Worm (Caenorhabditis elegans): Measurements from ENCODE around the gene fbxc-22.
"Not testable (repeated sequence)": the region's sequence is repeated elsewhere in the genome, so short reads cannot be mapped to it uniquely, and the experiment has no call there.

ce11 chrII:1660888-1661287 lies 30.0 kb downstream of the fbxc-22 start, which contains the start of gene ZC204.13:
- TF ChIP-seq W03F9.2, him-1, dao-5 (tag; optimal IDR thresholded peaks at IDR 0.05): not testable (repeated sequence)

Measured in whole organism, L4/young adult.